Worm (Caenorhabditis elegans) whole organism, early embryonic: ENCODE results near the gene pdi-1.

ENCODE experiments used
- ama-1 ChIP-seq: fragments of 150-350 bp; optimal IDR thresholded peaks from 2 replicates; lab custom pipeline; 2014
- ceh-13 ChIP-seq: fragments of 200-800 bp; sonication (Bioruptor generic); optimal IDR thresholded peaks from 2 replicates; lab custom pipeline; 2018; ENCODE audit warnings: mild to moderate bottlenecking, missing genetic modification characterization, missing compliant biosample characterization
- ets-7 ChIP-seq: sonication (generic microtip); optimal IDR thresholded peaks from 2 replicates; lab custom pipeline; 2016; ENCODE audit warnings: missing genotype, missing genetic modification characterization, missing compliant biosample characterization
- hmbx-1 ChIP-seq: sonication (generic microtip); optimal IDR thresholded peaks from 2 replicates; lab custom pipeline; 2016; ENCODE audit warnings: mild to moderate bottlenecking, missing genetic modification characterization, missing compliant biosample characterization
- hnd-1 ChIP-seq: sonication (generic microtip); optimal IDR thresholded peaks from 2 replicates; lab custom pipeline; 2016; ENCODE audit warnings: missing genetic modification characterization, missing compliant biosample characterization
- pes-1 ChIP-seq: fragments of 200-800 bp; sonication (Bioruptor generic); IDR thresholded peaks from 2 replicates; pipeline ENCODE4 v1.3.6; 2022; ENCODE audit warnings: missing genetic modification reagents, missing genetic modification characterization, missing compliant biosample characterization
- scrt-1 ChIP-seq: fragments of 200-800 bp; sonication (Bioruptor generic); IDR thresholded peaks from 2 replicates; pipeline ENCODE4 v1.3.6; 2022; ENCODE audit warnings: missing genetic modification characterization, missing compliant biosample characterization

DNA sequence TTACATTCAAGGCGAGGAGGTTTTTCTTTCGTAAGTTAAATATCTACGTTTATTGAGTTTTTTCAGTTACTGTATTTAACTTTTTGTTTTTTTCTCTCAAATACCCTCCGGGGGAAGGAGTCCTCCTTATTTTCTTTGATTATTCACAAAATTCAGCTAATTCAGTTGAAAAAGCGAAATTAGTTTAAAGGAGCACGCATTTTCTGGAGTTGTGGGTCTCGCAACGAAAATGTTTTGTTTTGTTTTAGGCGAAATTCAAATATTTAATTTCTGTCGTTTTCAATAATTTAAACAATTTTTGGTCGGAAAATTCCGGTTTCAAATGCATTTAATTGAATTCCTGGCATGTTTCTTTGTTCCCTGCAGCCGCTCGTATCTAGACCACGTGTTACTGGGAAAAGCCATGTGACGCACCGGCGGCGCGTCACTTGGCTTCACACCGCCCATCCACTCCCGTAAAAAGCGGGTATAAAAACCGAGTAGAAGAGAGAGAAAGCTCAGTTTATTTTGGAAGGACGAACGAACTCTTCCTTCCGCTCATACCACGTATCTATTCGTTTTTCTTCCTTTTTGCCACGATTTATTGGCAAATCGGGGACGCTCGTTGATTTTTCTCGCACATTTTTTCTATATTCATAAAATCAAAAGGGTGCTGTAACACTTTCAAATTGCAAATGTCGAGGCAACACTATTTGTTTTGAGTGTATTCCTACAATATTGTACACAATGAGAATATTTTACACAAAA is 34.4 kb upstream of the pdi-1 start:
- TF ChIP-seq ama-1 (no peak), ceh-13 (GFP tag; lab: Kevin White, UChicago) (no peak), hnd-1 (tag; lab: Kevin White, UChicago) (no peak), ets-7 (tag; lab: Kevin White, UChicago) (no peak), hmbx-1 (no peak), scrt-1 (GFP tag; lab: Robert Waterston, UW) (no peak), pes-1 (GFP tag; lab: Robert Waterston, UW) (no peak)
